Worm (Caenorhabditis elegans): ENCODE data around the gene K06H6.4.

DNA sequence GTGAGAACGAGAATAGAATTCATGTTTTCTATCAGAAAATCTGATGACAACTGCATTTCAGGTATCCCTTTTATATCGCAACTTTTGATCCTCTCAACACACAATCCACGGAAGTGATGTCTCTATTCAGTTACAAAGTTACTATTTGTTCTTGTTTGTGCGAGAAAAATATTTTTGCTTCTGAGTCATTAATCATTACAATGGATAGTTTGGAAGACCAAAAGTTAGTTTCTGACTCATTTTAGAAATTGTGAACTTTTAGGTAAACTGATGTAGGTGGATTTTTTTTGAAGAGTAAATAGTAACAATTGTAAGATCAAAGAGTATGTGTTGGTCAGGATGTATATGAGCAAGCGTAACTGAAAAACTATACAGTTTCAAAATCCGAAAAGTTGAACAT is 30.6 kb downstream of the K06H6.4 start, which contains the start of gene srlf-36:
- TF ChIP-seq pha-4 (tag; optimal IDR thresholded peaks at IDR 0.05) = no peak
- no peak for TF ChIP-seq nfya-1 (tag; optimal IDR thresholded peaks at IDR 0.05; ENCODE audit: insufficient read depth)
- no peak for TF ChIP-seq mdl-1 (tag; optimal IDR thresholded peaks at IDR 0.05)
- no peak for TF ChIP-seq skn-1 (tag; optimal IDR thresholded peaks at IDR 0.05)
- no peak for TF ChIP-seq egl-27 (tag; optimal IDR thresholded peaks at IDR 0.05)
- TF ChIP-seq nhr-25 (tag; optimal IDR thresholded peaks at IDR 0.05) = no peak

Measured in whole organism, L3 larva.